Worm (Caenorhabditis elegans) whole organism, young adult: ENCODE data around the gene spe-27.

Source experiments
- F49E8.2 ChIP-seq: sonication (generic microtip); optimal IDR thresholded peaks from 3 replicates; lab custom pipeline; 2017; ENCODE audit warnings: missing genetic modification characterization, mild to moderate bottlenecking, missing compliant biosample characterization, antibody characterized with exemption, moderate library complexity; ENCODE audit not compliant: insufficient read depth
- Y56A3A.18 ChIP-seq: fragments of 200-800 bp; sonication (Bioruptor generic); IDR thresholded peaks from 2 replicates; pipeline ENCODE4 v1.3.6; 2022; ENCODE audit warnings: missing genetic modification reagents, missing genetic modification characterization, missing compliant biosample characterization
- ceh-100 ChIP-seq: fragments of 200-800 bp; sonication (Bioruptor generic); IDR thresholded peaks from 2 replicates; pipeline ENCODE4 v1.3.6; 2022; ENCODE audit warnings: missing genetic modification reagents, missing genetic modification characterization, missing compliant biosample characterization
- ceh-27 ChIP-seq: fragments of 200-800 bp; sonication (Bioruptor generic); optimal IDR thresholded peaks from 2 replicates; lab custom pipeline; 2018; ENCODE audit warnings: mild to moderate bottlenecking, missing genetic modification characterization, moderate library complexity, missing compliant biosample characterization
- dpl-1 ChIP-seq: fragments of 150-350 bp; optimal IDR thresholded peaks from 2 replicates; lab custom pipeline; 2014; ENCODE audit warnings: missing biosample characterization, missing genetic modification reagents, missing genetic modification characterization
- egl-44 ChIP-seq: fragments of 200-800 bp; sonication (Bioruptor generic); IDR thresholded peaks from 2 replicates; pipeline ENCODE4 v1.3.6; 2022; ENCODE audit warnings: missing genetic modification reagents, missing genetic modification characterization, missing compliant biosample characterization
- gei-17 ChIP-seq: fragments of 200-800 bp; sonication (Bioruptor generic); optimal IDR thresholded peaks from 2 replicates; lab custom pipeline; 2018; ENCODE audit warnings: mild to moderate bottlenecking, missing genetic modification characterization, missing compliant biosample characterization
- nhr-27 ChIP-seq: fragments of 200-800 bp; sonication (Bioruptor generic); optimal IDR thresholded peaks from 2 replicates; lab custom pipeline; 2018; ENCODE audit warnings: mild to moderate bottlenecking, missing genetic modification characterization, moderate library complexity, missing compliant biosample characterization
- pha-4 ChIP-seq: fragments of 150-350 bp; sonication (generic microtip); optimal IDR thresholded peaks from 2 replicates; lab custom pipeline; 2014; ENCODE audit warnings: missing biosample characterization, missing genetic modification reagents, missing genetic modification characterization

DNA sequence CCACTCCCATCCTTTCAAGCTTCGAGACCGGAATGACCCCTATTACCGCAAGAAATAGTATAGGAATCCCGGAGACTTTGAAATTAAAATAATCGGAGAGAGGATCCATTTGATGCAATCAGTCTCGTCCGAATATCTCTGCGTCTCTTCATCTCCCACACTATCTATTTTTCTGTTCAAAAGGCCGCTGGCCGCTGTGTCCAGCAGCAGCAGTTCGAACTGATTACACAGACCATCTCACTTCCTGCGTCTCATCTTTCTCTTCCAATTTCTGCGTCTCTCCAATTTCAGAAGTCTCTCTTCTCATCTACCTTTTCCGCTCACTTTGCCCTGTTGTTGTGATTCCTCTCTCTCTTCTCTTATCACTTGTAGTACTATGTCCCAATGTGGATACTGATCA lies 48.3 kb downstream of the spe-27 start:
- TF ChIP-seq nhr-27 (no peak), F49E8.2 (tag; lab: Kevin White, UChicago) (no peak), Y56A3A.18 (GFP tag; lab: Robert Waterston, UW) (0 out of 2 replicates have a peak, but pooled peaks have one; percentile 66), dpl-1 (GFP tag; lab: Kevin White, UChicago) (no peak), pha-4 (no peak), gei-17 (GFP tag; lab: Kevin White, UChicago) (no peak), egl-44 (GFP tag; lab: Robert Waterston, UW) (no peak), ceh-27 (GFP tag; lab: Kevin White, UChicago) (no peak), ceh-100 (no peak)
